Worm (Caenorhabditis elegans) whole organism, L4 larva: ENCODE results near the gene ndub-5.

Experiments used
- T20F7.1 ChIP-seq: fragments of 200-800 bp; sonication (Bioruptor generic); optimal IDR thresholded peaks from 2 replicates; lab custom pipeline; 2018; ENCODE audit warnings: mild to moderate bottlenecking, missing genetic modification characterization, missing compliant biosample characterization
- Y48G9A.11 ChIP-seq: fragments of 200-800 bp; sonication (Bioruptor generic); IDR thresholded peaks from 2 replicates; pipeline ENCODE4 v1.3.6; 2022; ENCODE audit warnings: missing genetic modification reagents, missing genetic modification characterization, missing compliant biosample characterization
- ZK546.5 ChIP-seq, 2 experiments: sonication (generic microtip); optimal IDR thresholded peaks; 2 replicates each; lab custom pipeline; 2017; ENCODE audit warnings: missing biosample characterization in 2 of 2, missing genetic modification characterization in 2 of 2
- aha-1 ChIP-seq: fragments of 150-350 bp; peaks from one replicate; lab custom pipeline; 2014; ENCODE audit warnings: missing biosample characterization, missing genetic modification characterization
- ama-1 ChIP-seq: fragments of 150-350 bp; optimal IDR thresholded peaks from 2 replicates; lab custom pipeline; 2014; ENCODE audit warnings: inconsistent platforms, mixed read lengths
- arid-1 ChIP-seq: fragments of 200-800 bp; sonication (Bioruptor generic); conservative IDR thresholded peaks from 2 replicates; pipeline ENCODE4 v1.3.6; 2022; ENCODE audit warnings: missing genetic modification reagents, missing genetic modification characterization, missing compliant biosample characterization
- ceh-62 ChIP-seq: sonication (generic microtip); optimal IDR thresholded peaks from 2 replicates; lab custom pipeline; 2017; ENCODE audit warnings: missing biosample characterization, missing genetic modification characterization
- ces-1 ChIP-seq: fragments of 150-350 bp; sonication (generic microtip); optimal IDR thresholded peaks from 4 replicates; lab custom pipeline; 2014; ENCODE audit warnings: missing biosample characterization, missing genetic modification reagents, missing genetic modification characterization
- ctbp-1 ChIP-seq: fragments of 200-800 bp; sonication (Bioruptor generic); IDR thresholded peaks from 2 replicates; pipeline ENCODE4 v1.3.6; 2022; ENCODE audit warnings: missing genetic modification reagents, missing genetic modification characterization, missing compliant biosample characterization
- daf-16 ChIP-seq, 3 experiments: sonication (generic microtip); optimal IDR thresholded peaks; 2 replicates each; lab custom pipeline; 2016 to 2017; ENCODE audit warnings: missing genetic modification characterization in 3 of 3, missing genetic modification reagents in 3 of 3, mild to moderate bottlenecking in 2 of 3, missing compliant biosample characterization in 2 of 3, missing biosample characterization in 1 of 3, moderate library complexity in 1 of 3
- dpl-1 ChIP-seq: fragments of 150-350 bp; optimal IDR thresholded peaks from 2 replicates; lab custom pipeline; 2014; ENCODE audit warnings: missing biosample characterization, missing genetic modification reagents, missing genetic modification characterization
- dve-1 ChIP-seq: sonication (generic microtip); optimal IDR thresholded peaks from 2 replicates; lab custom pipeline; 2017; ENCODE audit warnings: antibody characterized with exemption, mild to moderate bottlenecking, missing genetic modification characterization, missing compliant biosample characterization; ENCODE audit not compliant: insufficient read depth
- fkh-10 ChIP-seq: fragments of 150-350 bp; optimal IDR thresholded peaks from 2 replicates; lab custom pipeline; 2014; ENCODE audit warnings: missing biosample characterization, missing genetic modification reagents, missing genetic modification characterization
- hmg-1.1 ChIP-seq: fragments of 200-800 bp; sonication (Bioruptor generic); IDR thresholded peaks from 2 replicates; pipeline ENCODE4 v1.3.6; 2022; ENCODE audit warnings: missing genetic modification reagents, missing genetic modification characterization, missing compliant biosample characterization
- jun-1 ChIP-seq: fragments of 150-350 bp; optimal IDR thresholded peaks from 2 replicates; lab custom pipeline; 2014; ENCODE audit warnings: missing biosample characterization, missing genetic modification reagents, missing genetic modification characterization
- lim-7 ChIP-seq: fragments of 200-800 bp; sonication (Bioruptor generic); IDR thresholded peaks from 2 replicates; pipeline ENCODE4 v1.3.6; 2022; ENCODE audit warnings: missing genetic modification characterization, missing compliant biosample characterization
- lin-1 ChIP-seq: fragments of 200-800 bp; sonication (Bioruptor generic); IDR thresholded peaks from 2 replicates; pipeline ENCODE4 v1.3.6; 2022; ENCODE audit warnings: missing genetic modification reagents, missing genetic modification characterization, missing compliant biosample characterization
- lin-13 ChIP-seq: fragments of 150-350 bp; optimal IDR thresholded peaks from 2 replicates; lab custom pipeline; 2014; ENCODE audit warnings: missing biosample characterization, missing genetic modification reagents, missing genetic modification characterization
- lin-38 ChIP-seq: fragments of 200-800 bp; sonication (Bioruptor generic); IDR thresholded peaks from 2 replicates; pipeline ENCODE4 v1.3.6; 2022; ENCODE audit warnings: missing genetic modification reagents, missing genetic modification characterization, missing compliant biosample characterization
- lir-3 ChIP-seq: sonication (generic microtip); optimal IDR thresholded peaks from 2 replicates; lab custom pipeline; 2016; ENCODE audit warnings: mild to moderate bottlenecking, missing genetic modification characterization, missing compliant biosample characterization
- mep-1 ChIP-seq: fragments of 150-350 bp; sonication (generic microtip); optimal IDR thresholded peaks from 3 replicates; lab custom pipeline; 2014; ENCODE audit warnings: missing biosample characterization, missing genetic modification characterization
- mes-2 ChIP-seq: sonication (generic microtip); optimal IDR thresholded peaks from 2 replicates; lab custom pipeline; 2016; ENCODE audit warnings: missing genotype, mild to moderate bottlenecking, missing genetic modification characterization, missing compliant biosample characterization; ENCODE audit not compliant: poor library complexity, severe bottlenecking
- nhr-11 ChIP-seq: fragments of 150-350 bp; optimal IDR thresholded peaks from 2 replicates; lab custom pipeline; 2014; ENCODE audit warnings: missing biosample characterization, missing genetic modification characterization
- nhr-28 ChIP-seq: fragments of 150-350 bp; optimal IDR thresholded peaks from 2 replicates; lab custom pipeline; 2014; ENCODE audit warnings: missing biosample characterization, missing genetic modification characterization
- nhr-42 ChIP-seq: fragments of 200-800 bp; sonication (Bioruptor generic); IDR thresholded peaks from 2 replicates; pipeline ENCODE4 v1.3.6; 2022; ENCODE audit warnings: missing genetic modification characterization, missing compliant biosample characterization
- nhr-48 ChIP-seq: sonication (generic microtip); optimal IDR thresholded peaks from 2 replicates; lab custom pipeline; 2016; ENCODE audit warnings: mild to moderate bottlenecking, missing genetic modification characterization, missing compliant biosample characterization
- nhr-6 ChIP-seq: fragments of 150-350 bp; optimal IDR thresholded peaks from 2 replicates; lab custom pipeline; 2014; ENCODE audit warnings: missing biosample characterization, missing genetic modification characterization
- pha-4 ChIP-seq, 2 experiments: fragments of 150-350 bp in 1 of 2; fragments of 200-800 bp in 1 of 2; sonication (Bioruptor generic) in 1 of 2; IDR thresholded peaks in 1 of 2; optimal IDR thresholded peaks in 1 of 2; 2 replicates each; pipeline versions ENCODE4 v1.3.6 to Lab custom; 2014 to 2022; ENCODE audit warnings: missing genetic modification characterization in 2 of 2, missing genetic modification reagents in 2 of 2, missing biosample characterization in 1 of 2, missing compliant biosample characterization in 1 of 2
- php-3 ChIP-seq: fragments of 200-800 bp; sonication (Bioruptor generic); IDR thresholded peaks from 2 replicates; pipeline ENCODE4 v1.3.6; 2022; ENCODE audit warnings: missing genetic modification reagents, missing genetic modification characterization, missing compliant biosample characterization
- rbr-2 ChIP-seq: sonication (generic microtip); optimal IDR thresholded peaks from 2 replicates; lab custom pipeline; 2016; ENCODE audit warnings: missing genotype, missing genetic modification characterization, missing compliant biosample characterization
- skn-1 ChIP-seq: fragments of 150-350 bp; optimal IDR thresholded peaks from 2 replicates; lab custom pipeline; 2014; ENCODE audit warnings: missing biosample characterization, missing genetic modification characterization
- snpc-1.2 ChIP-seq: fragments of 200-800 bp; sonication (Bioruptor generic); IDR thresholded peaks from 2 replicates; pipeline ENCODE4 v1.3.6; 2022; ENCODE audit warnings: missing genetic modification reagents, missing genetic modification characterization, missing compliant biosample characterization
- snpc-4 ChIP-seq: fragments of 150-350 bp; optimal IDR thresholded peaks from 2 replicates; lab custom pipeline; 2014; ENCODE audit warnings: missing biosample characterization, missing genetic modification characterization
- spr-1 ChIP-seq: sonication (generic microtip); optimal IDR thresholded peaks from 2 replicates; lab custom pipeline; 2016; ENCODE audit warnings: mild to moderate bottlenecking, missing genetic modification characterization, missing compliant biosample characterization
- spr-3 ChIP-seq: fragments of 200-800 bp; sonication (Bioruptor generic); optimal IDR thresholded peaks from 2 replicates; lab custom pipeline; 2018; ENCODE audit warnings: mild to moderate bottlenecking, missing genetic modification characterization, missing compliant biosample characterization
- tra-1 ChIP-seq: fragments of 200-800 bp; sonication (Bioruptor generic); IDR thresholded peaks from 2 replicates; pipeline ENCODE4 v1.3.6; 2022; ENCODE audit warnings: missing genetic modification reagents, missing genetic modification characterization, missing compliant biosample characterization
- unc-130 ChIP-seq: sonication (generic microtip); optimal IDR thresholded peaks from 2 replicates; lab custom pipeline; 2016; ENCODE audit warnings: missing genetic modification reagents, missing genetic modification characterization, missing compliant biosample characterization
- unc-62 ChIP-seq, 3 experiments: fragments of 150-350 bp in 1 of 3; sonication (generic microtip); optimal IDR thresholded peaks in 2 of 3; peaks in 1 of 3; 1 replicate in 1 of 3; 2 replicates in 2 of 3; lab custom pipeline; 2014 to 2017; ENCODE audit warnings: missing biosample characterization in 3 of 3, missing genetic modification characterization in 3 of 3, missing genetic modification reagents in 3 of 3, missing genotype in 1 of 3
- zfp-2 ChIP-seq: sonication (generic microtip); optimal IDR thresholded peaks from 2 replicates; lab custom pipeline; 2016; ENCODE audit warnings: mild to moderate bottlenecking, missing genetic modification characterization, missing compliant biosample characterization
- ztf-11 ChIP-seq: fragments of 150-350 bp; optimal IDR thresholded peaks from 2 replicates; lab custom pipeline; 2014; ENCODE audit warnings: missing biosample characterization, missing genetic modification characterization

Gene ndub-5

DNA sequence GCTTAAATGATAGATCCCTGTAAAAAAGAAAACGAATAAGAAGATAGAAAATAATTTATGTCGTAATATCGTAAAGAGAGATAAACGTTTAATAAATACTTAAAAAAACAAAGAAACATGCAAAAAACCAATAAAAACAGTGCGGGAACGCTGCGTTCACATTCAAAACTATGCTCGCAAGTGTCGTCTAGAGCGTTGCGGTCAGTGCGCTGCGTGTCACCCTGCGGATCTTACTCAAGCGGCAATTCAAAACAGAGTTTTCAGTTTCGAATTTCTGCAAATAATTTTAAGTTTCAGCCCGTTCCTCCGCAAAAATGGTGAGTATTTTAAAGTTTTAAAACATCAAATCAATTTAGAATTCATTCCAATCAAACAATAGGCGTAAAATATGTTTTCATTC is 23.7 kb upstream of the ndub-5 start, which contains the start of the genes tiar-1 and lelo-4 (continued):
- TF ChIP-seq pha-4 (GFP tag; IDR thresholded peaks at IDR 0.05; lab: Robert Waterston, UW) (no peak), pha-4 (tag; optimal IDR thresholded peaks at IDR 0.05; lab: Kevin White, UChicago) (peak; percentile 85), dpl-1 (GFP tag; lab: Kevin White, UChicago) (peak; percentile 90), dve-1 (tag; lab: Kevin White, UChicago) (peak; percentile 58), ceh-62 (tag; lab: Kevin White, UChicago) (no peak), rbr-2 (tag; lab: Kevin White, UChicago) (peak; percentile 35), nhr-28 (tag; lab: Kevin White, UChicago) (peak; percentile 34), nhr-11 (tag; lab: Kevin White, UChicago) (no peak), mes-2 (tag; lab: Kevin White, UChicago) (peak; percentile 84), ama-1 (lab: Kevin White, UChicago) (peak; percentile 47), zfp-2 (tag; lab: Kevin White, UChicago) (peak; percentile 18), unc-62 (GFP tag; optimal IDR thresholded peaks at IDR 0.05 in 1 of 2; lab: Kevin White, UChicago) (peak in 1 of 2 experiments; percentile 87), unc-62 (tag; optimal IDR thresholded peaks at IDR 0.05; lab: Kevin White, UChicago) (no peak), nhr-42 (GFP tag; lab: Robert Waterston, UW) (no peak), ztf-11 (tag; lab: Kevin White, UChicago) (no peak), nhr-6 (tag; lab: Kevin White, UChicago) (peak; percentile 38), lin-38 (peak; percentile 53), unc-130 (GFP tag; lab: Kevin White, UChicago) (peak; percentile 9)

DNA sequence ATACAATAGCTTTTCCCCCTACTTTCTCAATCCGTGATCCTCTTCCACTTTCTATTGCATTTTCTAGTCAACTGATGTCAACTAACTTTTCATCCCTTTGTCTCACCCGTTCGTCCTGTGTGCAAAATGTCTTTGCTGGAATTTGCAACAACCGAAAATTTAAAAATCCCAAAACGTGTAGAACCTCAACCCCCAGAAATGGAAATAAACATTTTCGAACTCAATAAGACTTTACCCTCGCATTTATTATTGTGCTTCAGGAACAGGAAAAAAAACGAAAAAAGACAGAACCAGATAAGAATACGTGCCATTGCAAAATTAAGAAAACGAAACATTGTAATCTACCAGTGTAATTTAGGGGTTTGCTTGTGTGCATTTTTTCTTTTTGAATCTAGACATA is 21.0 kb upstream of the ndub-5 start:
- TF ChIP-seq nhr-48 (tag; lab: Kevin White, UChicago), result no peak
- TF ChIP-seq T20F7.1, result peak; percentile 30
- no peak for TF ChIP-seq lir-3 (tag; lab: Kevin White, UChicago)
- no peak for TF ChIP-seq jun-1 (tag; lab: Kevin White, UChicago)
- TF ChIP-seq arid-1 (GFP tag; lab: Robert Waterston, UW), result 0 out of 2 replicates have a peak, but pooled peaks have one; percentile 20
- 0 out of 2 replicates have a peak, but pooled peaks have one; percentile 25 for TF ChIP-seq php-3 (GFP tag; lab: Robert Waterston, UW)
- peak; percentile 34 for TF ChIP-seq spr-1
- TF ChIP-seq ama-1 (lab: Kevin White, UChicago), result peak; percentile 81
- TF ChIP-seq aha-1 (tag; lab: Kevin White, UChicago), result no peak
- TF ChIP-seq mes-2 (tag; lab: Kevin White, UChicago), result peak; percentile 4
- TF ChIP-seq mep-1 (tag; lab: Kevin White, UChicago), result peak; percentile 5
- TF ChIP-seq Y48G9A.11 (GFP tag; lab: Robert Waterston, UW), result peak; percentile 26; the same call in 1 of the 2 replicates
- TF ChIP-seq snpc-1.2 (GFP tag; lab: Robert Waterston, UW), result 0 out of 2 replicates have a peak, but pooled peaks have one; percentile 8

DNA sequence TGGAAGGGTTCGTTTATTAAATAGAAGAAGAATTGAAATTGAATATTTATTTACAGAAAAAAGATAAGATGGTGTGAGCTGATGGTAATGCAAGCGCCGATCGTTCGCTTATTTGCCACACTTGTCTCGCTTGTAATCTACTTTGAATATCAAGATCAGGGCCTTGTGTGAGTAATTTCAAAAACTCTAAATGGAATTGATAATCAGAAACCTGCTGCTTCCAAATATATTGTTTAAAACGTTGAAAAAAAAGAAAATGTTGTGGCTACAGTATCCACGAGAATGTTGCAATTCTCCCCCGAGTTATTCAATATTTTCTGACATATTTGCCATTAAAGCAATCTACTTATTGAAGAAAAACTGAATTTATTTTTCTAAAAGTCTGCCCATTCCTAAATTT is 19.7 kb upstream of the ndub-5 start:
- TF ChIP-seq snpc-4 (tag; lab: Kevin White, UChicago), result no peak
- peak in 1 of 2 experiments; percentile 53 for TF ChIP-seq unc-62 (GFP tag; optimal IDR thresholded peaks at IDR 0.05 in 1 of 2; lab: Kevin White, UChicago)
- no peak for TF ChIP-seq unc-62 (tag; optimal IDR thresholded peaks at IDR 0.05; lab: Kevin White, UChicago)
- TF ChIP-seq, all 104 proteins: peak for 1

DNA sequence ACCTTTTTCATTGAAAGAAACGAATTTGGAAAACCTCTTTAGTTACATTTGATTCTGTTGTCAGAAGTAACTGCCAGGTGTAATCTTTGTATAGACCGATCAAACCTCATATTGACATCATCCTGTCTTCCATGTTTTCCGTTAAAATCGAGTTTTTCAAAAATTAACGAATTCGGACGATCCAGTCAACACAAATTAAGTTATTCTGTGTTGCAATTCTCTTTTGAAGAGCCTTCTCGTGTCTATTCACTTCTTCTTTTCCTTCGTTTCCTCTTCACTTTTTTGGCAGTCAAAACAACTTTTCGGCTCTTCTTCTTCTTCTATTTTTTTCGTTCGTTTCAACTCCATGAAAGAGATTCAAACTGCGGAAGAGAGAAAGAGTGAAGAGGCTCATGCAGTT is 17.0 kb upstream of the ndub-5 start:
- no peak for TF ChIP-seq snpc-1.2 (GFP tag; lab: Robert Waterston, UW)
- TF ChIP-seq ama-1 (lab: Kevin White, UChicago), result no peak
- no peak for TF ChIP-seq lin-13 (GFP tag; lab: Kevin White, UChicago)
- peak; percentile 18 for TF ChIP-seq rbr-2 (tag; lab: Kevin White, UChicago)
- no peak for TF ChIP-seq lin-1 (GFP tag; lab: Robert Waterston, UW)
- TF ChIP-seq ZK546.5 (tag; optimal IDR thresholded peaks at IDR 0.05; lab: Kevin White, UChicago), result no peak
- peak; percentile 82 for TF ChIP-seq fkh-10 (GFP tag; lab: Kevin White, UChicago)
- TF ChIP-seq skn-1 (tag; lab: Kevin White, UChicago), result no peak
- TF ChIP-seq daf-16 (GFP tag; optimal IDR thresholded peaks at IDR 0.05; lab: Kevin White, UChicago), result no peak
- no peak for TF ChIP-seq daf-16 (tag; optimal IDR thresholded peaks at IDR 0.05; lab: Kevin White, UChicago)
- TF ChIP-seq hmg-1.1 (GFP tag; lab: Robert Waterston, UW), result 0 out of 2 replicates have a peak, but pooled peaks have one; percentile 24
- TF ChIP-seq ces-1, result peak; percentile 81
- no peak for TF ChIP-seq spr-3 (GFP tag; lab: Kevin White, UChicago)
- peak in 1 of 2 experiments; percentile 85 for TF ChIP-seq unc-62 (GFP tag; optimal IDR thresholded peaks at IDR 0.05 in 1 of 2; lab: Kevin White, UChicago)
- TF ChIP-seq unc-62 (tag; optimal IDR thresholded peaks at IDR 0.05; lab: Kevin White, UChicago), result no peak
- no peak for TF ChIP-seq lim-7 (GFP tag; lab: Robert Waterston, UW)
- no peak for TF ChIP-seq nhr-42 (GFP tag; lab: Robert Waterston, UW)
- no peak for TF ChIP-seq dpl-1 (GFP tag; lab: Kevin White, UChicago)
- no peak for TF ChIP-seq tra-1
- TF ChIP-seq ctbp-1, result peak; percentile 48
